Fruit fly (Drosophila melanogaster): ENCODE measurements around the gene p24-2.

DNA sequence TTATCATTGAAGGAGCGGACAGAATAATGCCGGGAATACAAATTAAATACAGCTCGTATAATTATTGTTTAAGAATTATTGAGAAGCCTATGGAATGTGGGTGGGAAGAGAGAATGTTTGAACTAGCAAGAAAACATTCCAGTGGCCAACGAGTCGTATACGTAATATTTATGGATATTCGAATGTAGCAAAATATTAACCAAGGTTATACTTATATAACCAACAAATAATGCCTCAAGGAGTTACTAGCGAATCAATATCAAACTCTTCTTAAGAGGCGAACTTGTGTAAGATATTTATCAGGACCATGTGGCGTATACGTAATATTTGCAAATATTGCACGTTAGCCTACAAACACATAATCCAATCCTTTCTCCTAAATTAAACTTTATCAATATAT is 27.2 kb downstream of the p24-2 start:
- TF ChIP-seq psq (optimal IDR thresholded peaks at IDR 0.05) (no peak), Myc (optimal IDR thresholded peaks at IDR 0.05) (no peak)
